Fruit fly (Drosophila melanogaster): Measurements from ENCODE around the gene Trx2.

Trx2 gene

dm6 chr2L:9576269-9576933 lies 36.6 kb upstream of the Trx2 start, which contains the start of gene Mtpalpha:
Gene Mtpalpha, minus strand, starts transcription at chr2L:9576769.
- TF ChIP-seq h (GFP tag; optimal IDR thresholded peaks at IDR 0.05) (peak; percentile 30), CG9705 (GFP tag; optimal IDR thresholded peaks at IDR 0.05) (no peak), N (GFP tag; optimal IDR thresholded peaks at IDR 0.05) (no peak), usp (GFP tag; optimal IDR thresholded peaks at IDR 0.05) (no peak), sage (GFP tag; optimal IDR thresholded peaks at IDR 0.05) (no peak), OdsH (GFP tag; optimal IDR thresholded peaks at IDR 0.05) (peak; percentile 20), Hnf4 (GFP tag; optimal IDR thresholded peaks at IDR 0.05) (peak; percentile 98), pan (optimal IDR thresholded peaks at IDR 0.05) (no peak), tai (GFP tag; optimal IDR thresholded peaks at IDR 0.05) (no peak), Vsx2 (GFP tag; optimal IDR thresholded peaks at IDR 0.05; ENCODE audit: partially characterized antibody) (no peak), dmrt93B (GFP tag; optimal IDR thresholded peaks at IDR 0.05) (no peak), psq (GFP tag; optimal IDR thresholded peaks at IDR 0.05) (peak; percentile 30), lola (GFP tag; optimal IDR thresholded peaks at IDR 0.05) (no peak), ey (GFP tag; optimal IDR thresholded peaks at IDR 0.05) (peak; percentile 3), brk (GFP tag; optimal IDR thresholded peaks at IDR 0.05) (no peak), Abd-B (GFP tag; optimal IDR thresholded peaks at IDR 0.05) (no peak), Dif (GFP tag; optimal IDR thresholded peaks at IDR 0.05; ENCODE audit: partially characterized antibody) (no peak), Hr83 (GFP tag; optimal IDR thresholded peaks at IDR 0.05; ENCODE audit: poor library complexity, severe bottlenecking) (no peak), fru (GFP tag; optimal IDR thresholded peaks at IDR 0.05) (no peak), sv (GFP tag; optimal IDR thresholded peaks at IDR 0.05) (no peak), woc (GFP tag; optimal IDR thresholded peaks at IDR 0.05) (no peak), Mio (GFP tag; optimal IDR thresholded peaks at IDR 0.05) (no peak), br (GFP tag; optimal IDR thresholded peaks at IDR 0.05) (peak; percentile 33), CG32264 (GFP tag; optimal IDR thresholded peaks at IDR 0.05) (no peak), Myc (optimal IDR thresholded peaks at IDR 0.05) (peak; percentile 16), foxo (GFP tag; optimal IDR thresholded peaks at IDR 0.05) (peak in 1 of 2 experiments; percentile 49), Jra (GFP tag; optimal IDR thresholded peaks at IDR 0.05) (no peak), dl (GFP tag; optimal IDR thresholded peaks at IDR 0.05; ENCODE audit: insufficient read depth in 1 of 2, partially characterized antibody in 2 of 2) (no peak), CrebA (GFP tag; optimal IDR thresholded peaks at IDR 0.05; ENCODE audit: borderline replicate concordance) (no peak), Dfd (GFP tag; optimal IDR thresholded peaks at IDR 0.05) (no peak), rgr (GFP tag; optimal IDR thresholded peaks at IDR 0.05) (peak; percentile 64), HLH106 (tag; optimal IDR thresholded peaks at IDR 0.05) (no peak), jim (GFP tag; optimal IDR thresholded peaks at IDR 0.05) (no peak), Hr78 (GFP tag; optimal IDR thresholded peaks at IDR 0.05) (no peak), dsf (GFP tag; optimal IDR thresholded peaks at IDR 0.05; ENCODE audit: borderline replicate concordance) (no peak), Sp1 (GFP tag; optimal IDR thresholded peaks at IDR 0.05) (peak; percentile 44), Rel (GFP tag; optimal IDR thresholded peaks at IDR 0.05) (no peak), Rel (tag; optimal IDR thresholded peaks at IDR 0.05) (peak; percentile 31), GATAd (GFP tag; optimal IDR thresholded peaks at IDR 0.05) (no peak)

- TF ChIP-seq GATAd (GFP tag; optimal IDR thresholded peaks at IDR 0.05) (no peak), usp (GFP tag; optimal IDR thresholded peaks at IDR 0.05) (no peak), h (GFP tag; optimal IDR thresholded peaks at IDR 0.05) (no peak), psq (GFP tag; optimal IDR thresholded peaks at IDR 0.05) (no peak), woc (GFP tag; optimal IDR thresholded peaks at IDR 0.05) (no peak), dmrt93B (GFP tag; optimal IDR thresholded peaks at IDR 0.05) (no peak), Hnf4 (GFP tag; optimal IDR thresholded peaks at IDR 0.05) (no peak), CG9705 (GFP tag; optimal IDR thresholded peaks at IDR 0.05) (no peak), br (GFP tag; optimal IDR thresholded peaks at IDR 0.05) (no peak), lola (GFP tag; optimal IDR thresholded peaks at IDR 0.05) (no peak), rgr (GFP tag; optimal IDR thresholded peaks at IDR 0.05) (no peak), fru (GFP tag; optimal IDR thresholded peaks at IDR 0.05) (no peak), sv (GFP tag; optimal IDR thresholded peaks at IDR 0.05) (no peak), Myc (optimal IDR thresholded peaks at IDR 0.05) (no peak), Abd-B (GFP tag; optimal IDR thresholded peaks at IDR 0.05) (no peak), tai (GFP tag; optimal IDR thresholded peaks at IDR 0.05) (no peak), Mio (GFP tag; optimal IDR thresholded peaks at IDR 0.05) (no peak)
These were observed 33.4 kb upstream of the Trx2 start, which contains the start of gene CG31709 for dm6 chr2L:9579538-9579937. Gene CG31709, minus strand, starts transcription at chr2L:9579638.
